Fruit fly (Drosophila melanogaster) whole organism, embryonic: ENCODE results near the gene CG5346.

Source experiments
- Atf-2 ChIP-seq: fragments of 200-800 bp; sonication (Bioruptor generic); optimal IDR thresholded peaks from 2 replicates; lab custom pipeline; 2016; ENCODE audit warnings: missing biosample characterization, missing genetic modification characterization
- B-H2 ChIP-seq: fragments of 200-800 bp; sonication (Bioruptor generic); optimal IDR thresholded peaks from 2 replicates; lab custom pipeline; 2018; ENCODE audit warnings: missing biosample characterization, mild to moderate bottlenecking, missing genetic modification characterization
- BEAF-32 ChIP-seq: fragments of 200-800 bp; sonication (Bioruptor generic); optimal IDR thresholded peaks from 3 replicates; lab custom pipeline; 2017; ENCODE audit warnings: missing biosample characterization, missing genetic modification characterization, mild to moderate bottlenecking, moderate library complexity, missing genetic modification reagents
- Bteb2 ChIP-seq: fragments of 200-800 bp; sonication (Bioruptor generic); optimal IDR thresholded peaks from 2 replicates; lab custom pipeline; 2016; ENCODE audit warnings: missing biosample characterization, missing genetic modification characterization
- CG1024 ChIP-seq: fragments of 200-800 bp; sonication (Bioruptor generic); IDR thresholded peaks from 2 replicates; pipeline ENCODE4 v1.3.6; 2022; ENCODE audit warnings: missing biosample characterization, missing genetic modification characterization
- CG10565 ChIP-seq: fragments of 200-800 bp; sonication (Bioruptor generic); optimal IDR thresholded peaks from 3 replicates; lab custom pipeline; 2016; ENCODE audit warnings: missing biosample characterization, mild to moderate bottlenecking, missing genetic modification characterization
- CG12299 ChIP-seq: fragments of 200-800 bp; sonication (Bioruptor generic); optimal IDR thresholded peaks from 2 replicates; lab custom pipeline; 2018; ENCODE audit warnings: missing biosample characterization, mild to moderate bottlenecking, missing genetic modification characterization
- CG12744 ChIP-seq: fragments of 200-800 bp; sonication (Bioruptor generic); optimal IDR thresholded peaks from 2 replicates; lab custom pipeline; 2016; ENCODE audit warnings: missing biosample characterization, missing genetic modification characterization
- CG13424 ChIP-seq: fragments of 200-800 bp; sonication (Bioruptor generic); optimal IDR thresholded peaks from 2 replicates; lab custom pipeline; 2019; ENCODE audit warnings: missing biosample characterization, mild to moderate bottlenecking, missing genetic modification characterization, moderate library complexity
- CG17328 ChIP-seq: fragments of 200-800 bp; sonication (Bioruptor generic); IDR thresholded peaks from 2 replicates; pipeline ENCODE4 v1.3.6; 2022; ENCODE audit warnings: missing biosample characterization, missing genetic modification characterization
- CG17829 ChIP-seq: fragments of 200-800 bp; optimal IDR thresholded peaks from 2 replicates; lab custom pipeline; 2019; ENCODE audit warnings: missing biosample characterization, mild to moderate bottlenecking, missing genetic modification characterization, moderate library complexity
- CG18011 ChIP-seq: fragments of 200-800 bp; sonication (Bioruptor generic); optimal IDR thresholded peaks from 2 replicates; lab custom pipeline; 2017; ENCODE audit warnings: missing biosample characterization, missing genetic modification characterization, mild to moderate bottlenecking, moderate library complexity, missing genotype
- CG2678 ChIP-seq: fragments of 200-800 bp; sonication (Bioruptor generic); optimal IDR thresholded peaks from 3 replicates; lab custom pipeline; 2019; ENCODE audit warnings: missing biosample characterization, mild to moderate bottlenecking, missing genetic modification characterization, moderate library complexity
- CG4820 ChIP-seq: fragments of 200-800 bp; sonication (Bioruptor generic); optimal IDR thresholded peaks from 3 replicates; lab custom pipeline; 2016; ENCODE audit warnings: missing biosample characterization, missing genetic modification characterization
- CG6175 ChIP-seq: fragments of 200-800 bp; sonication (Bioruptor generic); IDR thresholded peaks from 3 replicates; pipeline ENCODE4 v1.3.6; 2022; ENCODE audit warnings: missing biosample characterization, missing genetic modification characterization
- CG7786 ChIP-seq: fragments of 200-800 bp; sonication (Bioruptor generic); optimal IDR thresholded peaks from 2 replicates; lab custom pipeline; 2016; ENCODE audit warnings: missing biosample characterization, missing genetic modification characterization
- CG7928 ChIP-seq: fragments of 200-800 bp; sonication (Bioruptor generic); optimal IDR thresholded peaks from 2 replicates; lab custom pipeline; 2017; ENCODE audit warnings: missing biosample characterization, mild to moderate bottlenecking, missing genetic modification characterization
- CG7963 ChIP-seq: fragments of 200-800 bp; sonication (Bioruptor generic); IDR thresholded peaks from 3 replicates; pipeline ENCODE4 v1.3.6; 2022; ENCODE audit warnings: missing biosample characterization, missing genetic modification characterization; ENCODE audit not compliant: partially characterized antibody
- CG8281 ChIP-seq: fragments of 200-800 bp; sonication (Bioruptor generic); optimal IDR thresholded peaks from 2 replicates; lab custom pipeline; 2018; ENCODE audit warnings: missing biosample characterization, mild to moderate bottlenecking, missing genetic modification characterization, moderate library complexity
- CG8290 ChIP-seq, 3 experiments: fragments of 200-800 bp; sonication (Bioruptor generic); optimal IDR thresholded peaks; 2 replicates each; lab custom pipeline; 2016 to 2019; ENCODE audit warnings: missing biosample characterization in 3 of 3, missing genetic modification characterization in 3 of 3, mild to moderate bottlenecking in 2 of 3, moderate library complexity in 1 of 3
- CG8765 ChIP-seq: fragments of 200-800 bp; sonication (Bioruptor generic); IDR thresholded peaks from 2 replicates; pipeline ENCODE4 v1.3.6; 2022; ENCODE audit warnings: missing biosample characterization, missing genetic modification characterization
- CG9876 ChIP-seq: fragments of 200-800 bp; sonication (Bioruptor generic); optimal IDR thresholded peaks from 2 replicates; lab custom pipeline; 2016; ENCODE audit warnings: missing biosample characterization, missing genetic modification characterization
- Chrac-16 ChIP-seq: fragments of 200-800 bp; sonication (Bioruptor generic); optimal IDR thresholded peaks from 3 replicates; lab custom pipeline; 2016; ENCODE audit warnings: missing biosample characterization, missing genetic modification characterization
- D19A ChIP-seq: fragments of 200-800 bp; optimal IDR thresholded peaks from 3 replicates; lab custom pipeline; 2019; ENCODE audit warnings: missing biosample characterization, mild to moderate bottlenecking, missing genetic modification characterization, moderate library complexity
- Dip3 ChIP-seq: fragments of 200-800 bp; sonication (Bioruptor generic); optimal IDR thresholded peaks from 3 replicates; lab custom pipeline; 2016; ENCODE audit warnings: missing biosample characterization, missing genetic modification characterization
- Dref ChIP-seq: fragments of 200-800 bp; sonication (Bioruptor generic); IDR thresholded peaks from 2 replicates; pipeline ENCODE4 v1.3.6; 2022; ENCODE audit warnings: missing biosample characterization, missing genetic modification characterization
- Drgx ChIP-seq: fragments of 200-800 bp; sonication (Bioruptor generic); IDR thresholded peaks from 2 replicates; pipeline ENCODE4 v1.3.6; 2022; ENCODE audit warnings: missing biosample characterization, missing genetic modification characterization
- Elba2 ChIP-seq: fragments of 200-800 bp; sonication (Bioruptor generic); optimal IDR thresholded peaks from 3 replicates; lab custom pipeline; 2016; ENCODE audit warnings: missing biosample characterization, missing genetic modification characterization
- Gug ChIP-seq: fragments of 200-800 bp; sonication (Bioruptor generic); IDR thresholded peaks from 4 replicates; pipeline ENCODE4 v1.3.6; 2022; ENCODE audit warnings: missing biosample characterization, missing genetic modification characterization
- H2.0 ChIP-seq: fragments of 200-800 bp; sonication (Bioruptor generic); IDR thresholded peaks from 2 replicates; pipeline ENCODE4 v1.3.6; 2022; ENCODE audit warnings: missing biosample characterization, missing genetic modification characterization
- HLH4C ChIP-seq: fragments of 200-800 bp; sonication (Bioruptor generic); IDR thresholded peaks from 3 replicates; pipeline ENCODE4 v1.3.6; 2022; ENCODE audit warnings: missing biosample characterization, missing genetic modification characterization; ENCODE audit not compliant: partially characterized antibody
- Hey ChIP-seq: fragments of 200-800 bp; sonication (Bioruptor generic); optimal IDR thresholded peaks from 3 replicates; lab custom pipeline; 2018; ENCODE audit warnings: missing biosample characterization, mild to moderate bottlenecking, missing genetic modification characterization
- HmgD ChIP-seq: fragments of 200-800 bp; sonication (Bioruptor generic); optimal IDR thresholded peaks from 3 replicates; lab custom pipeline; 2016; ENCODE audit warnings: missing biosample characterization, missing genetic modification characterization
- HmgZ ChIP-seq: fragments of 200-800 bp; sonication (Bioruptor generic); optimal IDR thresholded peaks from 2 replicates; lab custom pipeline; 2018; ENCODE audit warnings: missing biosample characterization, mild to moderate bottlenecking, missing genetic modification characterization
- Kr ChIP-seq: fragments of 200-800 bp; sonication (Bioruptor generic); optimal IDR thresholded peaks from 2 replicates; lab custom pipeline; 2017; ENCODE audit warnings: missing biosample characterization, mild to moderate bottlenecking, missing genetic modification characterization
- Mrtf ChIP-seq: fragments of 200-800 bp; sonication (Bioruptor generic); IDR thresholded peaks from 3 replicates; pipeline ENCODE4 v1.3.6; 2022; ENCODE audit warnings: missing biosample characterization, missing genetic modification characterization
- Ravus ChIP-seq: fragments of 200-800 bp; sonication (Bioruptor generic); IDR thresholded peaks from 2 replicates; pipeline ENCODE4 v1.3.6; 2022; ENCODE audit warnings: missing biosample characterization, missing genetic modification characterization
- YL-1 ChIP-seq: fragments of 200-800 bp; sonication (Bioruptor generic); optimal IDR thresholded peaks from 3 replicates; lab custom pipeline; 2017; ENCODE audit warnings: missing biosample characterization, mild to moderate bottlenecking, missing genetic modification characterization
- bowl ChIP-seq: fragments of 200-800 bp; sonication (Bioruptor generic); IDR thresholded peaks from 2 replicates; pipeline ENCODE4 v1.3.6; 2022; ENCODE audit warnings: missing biosample characterization, missing genetic modification characterization
- crp ChIP-seq, 2 experiments: fragments of 200-800 bp; sonication (Bioruptor generic); optimal IDR thresholded peaks; 2 replicates in 1 of 2; 3 replicates in 1 of 2; lab custom pipeline; 2017; ENCODE audit warnings: missing biosample characterization in 2 of 2, missing genetic modification characterization in 2 of 2, mild to moderate bottlenecking in 1 of 2, moderate library complexity in 1 of 2
- dysf ChIP-seq: fragments of 200-800 bp; sonication (Bioruptor generic); IDR thresholded peaks from 3 replicates; pipeline ENCODE4 v1.3.6; 2022; ENCODE audit warnings: missing biosample characterization, missing genetic modification characterization
- lbe ChIP-seq: fragments of 200-800 bp; sonication (Bioruptor generic); optimal IDR thresholded peaks from 2 replicates; lab custom pipeline; 2016; ENCODE audit warnings: missing biosample characterization, mild to moderate bottlenecking, missing genetic modification characterization
- sc ChIP-seq, 3 experiments: fragments of >200 bp in 2 of 3; fragments of 200-800 bp in 1 of 3; sonication (Bioruptor generic) in 1 of 3; optimal IDR thresholded peaks; 2 replicates in 2 of 3; 3 replicates in 1 of 3; lab custom pipeline; 2017; ENCODE audit warnings: mild to moderate bottlenecking in 1 of 3, missing biosample characterization in 1 of 3, missing genetic modification characterization in 1 of 3, missing genetic modification reagents in 1 of 3
- slp2 ChIP-seq: fragments of 200-800 bp; sonication (Bioruptor generic); optimal IDR thresholded peaks from 2 replicates; lab custom pipeline; 2016; ENCODE audit warnings: missing biosample characterization, missing genetic modification characterization
- ssp ChIP-seq: fragments of 200-800 bp; sonication (Bioruptor generic); IDR thresholded peaks from 2 replicates; pipeline ENCODE4 v1.3.6; 2022; ENCODE audit warnings: missing biosample characterization, missing genetic modification characterization
- tna ChIP-seq: fragments of 200-800 bp; sonication (Bioruptor generic); IDR thresholded peaks from 2 replicates; pipeline ENCODE4 v1.3.6; 2022; ENCODE audit warnings: missing biosample characterization, missing genetic modification characterization; ENCODE audit not compliant: partially characterized antibody
- trh ChIP-seq: fragments of 200-800 bp; sonication (Bioruptor generic); optimal IDR thresholded peaks from 2 replicates; lab custom pipeline; 2016; ENCODE audit warnings: missing biosample characterization, missing genetic modification characterization
- zen ChIP-seq: fragments of 200-800 bp; sonication (Bioruptor generic); optimal IDR thresholded peaks from 3 replicates; lab custom pipeline; 2018; ENCODE audit warnings: missing biosample characterization, mild to moderate bottlenecking, missing genetic modification characterization, moderate library complexity
- zf30C ChIP-seq: fragments of 200-800 bp; sonication (Bioruptor generic); optimal IDR thresholded peaks from 3 replicates; lab custom pipeline; 2018; ENCODE audit warnings: missing biosample characterization, mild to moderate bottlenecking, missing genetic modification characterization

The CG5346 gene

DNA sequence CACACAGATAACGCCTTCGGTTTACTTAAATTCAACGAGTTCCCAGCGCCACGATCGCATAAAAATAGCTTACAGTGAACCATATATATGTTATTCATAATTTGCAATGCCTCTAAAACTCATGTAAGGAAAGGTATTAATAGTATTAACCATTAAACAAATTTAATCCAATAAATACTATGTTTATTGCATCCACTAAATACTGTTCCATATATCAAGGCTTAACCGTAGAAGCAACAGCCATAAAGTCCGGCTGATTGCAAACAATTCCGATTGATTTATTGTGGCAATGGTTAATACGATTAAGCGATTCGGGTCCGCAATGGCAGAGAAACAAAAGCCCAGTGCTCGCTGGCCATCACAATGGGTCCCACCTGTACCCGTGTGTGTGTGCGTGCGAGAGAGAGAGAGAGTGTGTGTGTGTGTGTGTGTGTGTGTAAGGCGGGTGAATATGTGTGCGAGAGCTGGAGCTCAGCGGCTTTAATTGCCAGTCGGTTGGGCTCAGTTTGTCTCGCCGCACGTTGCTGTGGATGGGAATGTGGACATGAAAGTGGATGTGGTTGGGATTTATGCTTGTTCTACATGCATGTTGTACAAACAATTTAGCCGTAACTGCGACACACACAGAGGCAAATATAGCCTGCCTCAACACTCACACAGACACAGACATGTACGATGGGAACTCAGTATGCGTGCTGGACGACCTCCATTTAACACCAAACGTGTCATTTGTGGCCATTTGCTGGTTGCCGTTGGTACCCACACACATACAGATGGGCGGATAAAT, 33.7 kb downstream of the CG5346 start:
- TF ChIP-seq CG1024 (GFP tag; lab: Robert Waterston, UW) (no peak), bowl (GFP tag; lab: Robert Waterston, UW) (no peak), CG8281 (tag; lab: Kevin White, UChicago) (peak; percentile 40), CG13424 (tag; lab: Kevin White, UChicago) (no peak), B-H2 (GFP tag; lab: Kevin White, UChicago) (no peak), lbe (GFP tag; lab: Kevin White, UChicago) (no peak), HmgZ (tag; lab: Kevin White, UChicago) (no peak), CG18011 (GFP tag; lab: Kevin White, UChicago) (no peak), slp2 (GFP tag; lab: Kevin White, UChicago) (no peak), YL-1 (GFP tag; lab: Kevin White, UChicago) (no peak), ssp (GFP tag; lab: Robert Waterston, UW) (no peak), Atf-2 (GFP tag; lab: Kevin White, UChicago) (no peak), Mrtf (GFP tag; lab: Robert Waterston, UW) (no peak), BEAF-32 (no peak), HLH4C (GFP tag; lab: Robert Waterston, UW) (no peak), CG17328 (GFP tag; lab: Robert Waterston, UW) (no peak), CG10565 (GFP tag; lab: Kevin White, UChicago) (no peak), CG12744 (GFP tag; lab: Kevin White, UChicago) (no peak), CG9876 (no peak), tna (no peak), CG6175 (GFP tag; lab: Robert Waterston, UW) (0 out of 3 replicates have a peak, but pooled peaks have one; percentile 8), D19A (tag; lab: Kevin White, UChicago) (peak; percentile 47), CG7786 (GFP tag; lab: Kevin White, UChicago) (no peak), CG7928 (peak; percentile 13), Hey (tag; lab: Kevin White, UChicago) (no peak), H2.0 (no peak), crp (GFP tag; optimal IDR thresholded peaks at IDR 0.05; lab: Kevin White, UChicago) (no peak), CG7963 (GFP tag; lab: Robert Waterston, UW) (no peak), HmgD (no peak), CG8765 (GFP tag; lab: Robert Waterston, UW) (no peak), dysf (peak; percentile 34; the same call in 1 of the 3 replicates), Bteb2 (no peak), CG2678 (tag; lab: Kevin White, UChicago) (peak; percentile 85), Elba2 (no peak), CG12299 (tag; lab: Kevin White, UChicago) (peak; percentile 40), CG17829 (tag; lab: Kevin White, UChicago) (no peak), CG8290 (GFP tag; optimal IDR thresholded peaks at IDR 0.05; lab: Kevin White, UChicago) (no peak), CG8290 (tag; optimal IDR thresholded peaks at IDR 0.05; lab: Kevin White, UChicago) (no peak), Chrac-16 (GFP tag; lab: Kevin White, UChicago) (no peak), Dip3 (GFP tag; lab: Kevin White, UChicago) (no peak), CG4820 (GFP tag; lab: Kevin White, UChicago) (peak; percentile 33), zen (tag; lab: Kevin White, UChicago) (no peak), zf30C (no peak), Drgx (GFP tag; lab: Robert Waterston, UW) (no peak), Ravus (GFP tag; lab: Robert Waterston, UW) (no peak), Dref (GFP tag; lab: Robert Waterston, UW) (no peak), trh (GFP tag; lab: Kevin White, UChicago) (no peak), Kr (GFP tag; lab: Kevin White, UChicago) (no peak), Gug (GFP tag; lab: Robert Waterston, UW) (no peak), sc (optimal IDR thresholded peaks at IDR 0.05; lab: Kevin White, UChicago) (no peak), sc (GFP tag; optimal IDR thresholded peaks at IDR 0.05; lab: Kevin White, UChicago) (no peak)
